Worm (Caenorhabditis elegans): ENCODE measurements around the gene R12B2.3.

DNA sequence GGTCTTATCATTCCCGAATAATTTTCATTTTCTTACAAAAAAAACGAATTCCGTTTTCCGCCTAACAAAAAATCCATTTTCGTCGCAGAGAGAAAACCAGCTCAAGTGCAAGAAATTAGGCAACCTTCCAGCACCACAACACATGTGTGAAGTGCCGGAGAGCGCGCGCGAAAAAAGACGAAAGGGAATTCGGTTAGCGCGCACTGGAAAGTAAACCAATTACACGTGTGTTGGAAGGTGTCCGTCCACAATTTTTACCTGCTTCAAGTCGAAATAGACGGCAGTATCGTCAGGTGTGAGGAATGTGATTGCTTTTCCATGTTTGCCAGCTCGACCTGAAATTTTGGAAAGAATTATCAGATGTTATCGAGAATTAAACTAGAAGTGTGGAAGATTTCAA lies 29.3 kb downstream of the R12B2.3 start:
- TF ChIP-seq aptf-3 (GFP tag; IDR thresholded peaks at IDR 0.05): no peak
- TF ChIP-seq let-526 (GFP tag; IDR thresholded peaks at IDR 0.05): no peak
- no peak for TF ChIP-seq F57C9.4 (tag; optimal IDR thresholded peaks at IDR 0.05)
- no peak for TF ChIP-seq nhr-90 (tag; optimal IDR thresholded peaks at IDR 0.05)
- TF ChIP-seq B0336.3 (GFP tag; IDR thresholded peaks at IDR 0.05): no peak
- no peak for TF ChIP-seq sdz-38 (tag; optimal IDR thresholded peaks at IDR 0.05)
- no peak for TF ChIP-seq unc-62 (GFP tag; optimal IDR thresholded peaks at IDR 0.05)
- no peak for TF ChIP-seq K12H6.12 (tag; optimal IDR thresholded peaks at IDR 0.05)
- no peak for TF ChIP-seq mel-28 (tag; optimal IDR thresholded peaks at IDR 0.05; ENCODE audit: borderline replicate concordance)
- TF ChIP-seq lsy-27 (tag; optimal IDR thresholded peaks at IDR 0.05; ENCODE audit: borderline replicate concordance, insufficient read depth): no peak
- no peak for TF ChIP-seq ceh-58 (GFP tag; IDR thresholded peaks at IDR 0.05)
- TF ChIP-seq K11D2.4 (GFP tag; IDR thresholded peaks at IDR 0.05): no peak

All from whole organism, young adult.